Worm (Caenorhabditis elegans) whole organism, L3 larva: ENCODE data around the gene col-143.
A peak's percentile ranks its signal among the peaks of the same experiment; 100 is the strongest.

ENCODE experiments used
- ama-1 ChIP-seq: fragments of 150-350 bp; optimal IDR thresholded peaks from 2 replicates; lab custom pipeline; 2018
- pha-4 ChIP-seq: fragments of 150-350 bp; optimal IDR thresholded peaks from 2 replicates; lab custom pipeline; 2014; ENCODE audit warnings: missing biosample characterization, missing genetic modification reagents, missing genetic modification characterization
- pqm-1 ChIP-seq: fragments of 150-350 bp; optimal IDR thresholded peaks from 2 replicates; lab custom pipeline; 2017; ENCODE audit warnings: missing biosample characterization, missing genetic modification characterization, inconsistent platforms
- ztf-11 ChIP-seq: fragments of 150-350 bp; optimal IDR thresholded peaks from 2 replicates; lab custom pipeline; 2014; ENCODE audit warnings: missing biosample characterization, missing genetic modification characterization

DNA sequence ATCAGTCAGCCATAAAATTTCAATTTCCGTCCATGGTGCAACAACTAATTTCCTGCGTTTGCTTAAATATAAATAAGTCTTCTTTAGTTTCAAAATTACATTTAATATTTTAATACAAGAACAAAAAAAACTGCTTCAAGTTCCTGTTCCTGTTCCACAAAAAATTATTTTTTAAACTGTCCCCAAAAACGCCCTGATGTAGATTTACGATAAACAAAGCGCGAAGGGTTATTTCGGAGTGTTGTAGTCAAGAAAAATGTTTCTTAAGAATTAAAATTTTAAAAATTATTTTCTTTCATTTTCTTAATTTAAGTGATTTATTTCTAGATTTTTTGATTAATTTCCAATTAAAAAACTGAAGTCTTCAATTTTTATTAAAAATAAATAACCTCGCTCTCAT, 3.2 kb downstream of the col-143 start, which contains the start of gene T15B7.15:
- TF ChIP-seq pha-4 (tag; lab: Kevin White, UChicago) (peak; percentile 51), ztf-11 (no peak), ama-1 (lab: Kevin White, UChicago) (no peak), pqm-1 (tag; lab: Kevin White, UChicago) (no peak)
